Fruit fly (Drosophila melanogaster) whole organism, prepupa: ENCODE measurements around the gene Sec22.
A peak's percentile ranks its signal among the peaks of the same experiment; 100 is the strongest.

Experiments
- Blimp-1 ChIP-seq: fragments of 200-800 bp; sonication (Bioruptor generic); optimal IDR thresholded peaks from 3 replicates; lab custom pipeline; 2017; ENCODE audit warnings: missing biosample characterization, missing genetic modification characterization, mild to moderate bottlenecking, moderate library complexity, missing genetic modification reagents
- CG10631 ChIP-seq: fragments of 200-800 bp; sonication (Bioruptor generic); optimal IDR thresholded peaks from 2 replicates; lab custom pipeline; 2016; ENCODE audit warnings: missing biosample characterization, missing genetic modification characterization
- CG10669 ChIP-seq: fragments of 200-800 bp; sonication (Bioruptor generic); optimal IDR thresholded peaks from 3 replicates; lab custom pipeline; 2018; ENCODE audit warnings: missing biosample characterization, mild to moderate bottlenecking, missing genetic modification characterization, moderate library complexity
- CG11294 ChIP-seq: fragments of 200-800 bp; sonication (Bioruptor generic); IDR thresholded peaks from 2 replicates; pipeline ENCODE4 v1.3.6; 2022; ENCODE audit warnings: missing biosample characterization, missing genetic modification characterization
- CG11902 ChIP-seq: fragments of 200-800 bp; sonication (Bioruptor generic); optimal IDR thresholded peaks from 3 replicates; lab custom pipeline; 2016; ENCODE audit warnings: missing biosample characterization, missing genetic modification characterization
- CG15336 ChIP-seq: fragments of 200-800 bp; sonication (Bioruptor generic); IDR thresholded peaks from 2 replicates; pipeline ENCODE4 v1.3.6; 2022; ENCODE audit warnings: missing biosample characterization, missing genetic modification characterization
- CG1621 ChIP-seq: fragments of 200-800 bp; sonication (Bioruptor generic); optimal IDR thresholded peaks from 3 replicates; lab custom pipeline; 2018; ENCODE audit warnings: missing biosample characterization, mild to moderate bottlenecking, missing genetic modification characterization
- CG16779 ChIP-seq: fragments of 200-800 bp; sonication (Bioruptor generic); optimal IDR thresholded peaks from 3 replicates; lab custom pipeline; 2017; ENCODE audit warnings: missing biosample characterization, mild to moderate bottlenecking, missing genetic modification characterization
- CG3032 ChIP-seq: fragments of 200-800 bp; optimal IDR thresholded peaks from 2 replicates; lab custom pipeline; 2019; ENCODE audit warnings: missing biosample characterization, mild to moderate bottlenecking, missing genetic modification characterization, moderate library complexity
- CG32006 ChIP-seq: fragments of 200-800 bp; sonication (Bioruptor generic); optimal IDR thresholded peaks from 3 replicates; lab custom pipeline; 2017; ENCODE audit warnings: missing biosample characterization, mild to moderate bottlenecking, missing genetic modification characterization
- CG3919 ChIP-seq: fragments of 200-800 bp; sonication (Bioruptor generic); optimal IDR thresholded peaks from 3 replicates; lab custom pipeline; 2016; ENCODE audit warnings: missing biosample characterization, missing genetic modification characterization
- CG4318 ChIP-seq: fragments of 200-800 bp; sonication (Bioruptor generic); optimal IDR thresholded peaks from 3 replicates; lab custom pipeline; 2017; ENCODE audit warnings: missing biosample characterization, mild to moderate bottlenecking, missing genetic modification characterization
- CG6163 ChIP-seq: fragments of 200-800 bp; sonication (Bioruptor generic); IDR thresholded peaks from 3 replicates; pipeline ENCODE4 v1.3.6; 2022; ENCODE audit warnings: missing biosample characterization, missing genetic modification characterization
- CG6276 ChIP-seq: fragments of 200-800 bp; sonication (Bioruptor generic); optimal IDR thresholded peaks from 2 replicates; lab custom pipeline; 2017; ENCODE audit warnings: missing biosample characterization, mild to moderate bottlenecking, missing genetic modification characterization
- CG6792 ChIP-seq: fragments of 200-800 bp; sonication (Bioruptor generic); optimal IDR thresholded peaks from 3 replicates; lab custom pipeline; 2016; ENCODE audit warnings: missing biosample characterization, missing genetic modification characterization
- CG6808 ChIP-seq: fragments of 200-800 bp; sonication (Bioruptor generic); optimal IDR thresholded peaks from 3 replicates; lab custom pipeline; 2017; ENCODE audit warnings: missing biosample characterization, missing genetic modification characterization, mild to moderate bottlenecking, moderate library complexity, missing genetic modification reagents
- CG6854 ChIP-seq: fragments of 200-800 bp; sonication (Bioruptor generic); optimal IDR thresholded peaks from 2 replicates; lab custom pipeline; 2017; ENCODE audit warnings: missing biosample characterization, mild to moderate bottlenecking, missing genetic modification characterization
- CG7368 ChIP-seq: fragments of 200-800 bp; sonication (Bioruptor generic); optimal IDR thresholded peaks from 3 replicates; lab custom pipeline; 2016; ENCODE audit warnings: missing biosample characterization, missing genetic modification characterization
- CG8319 ChIP-seq: fragments of 200-800 bp; sonication (Bioruptor generic); optimal IDR thresholded peaks from 3 replicates; lab custom pipeline; 2016; ENCODE audit warnings: missing biosample characterization, missing genetic modification characterization
- CG8632 ChIP-seq: fragments of 200-800 bp; sonication (Bioruptor generic); optimal IDR thresholded peaks from 3 replicates; lab custom pipeline; 2016; ENCODE audit warnings: missing biosample characterization, missing genetic modification characterization
- CG9139 ChIP-seq: fragments of 200-800 bp; sonication (Bioruptor generic); optimal IDR thresholded peaks from 3 replicates; lab custom pipeline; 2017; ENCODE audit warnings: missing biosample characterization, mild to moderate bottlenecking, missing genetic modification characterization
- Eip75B ChIP-seq: fragments of 200-800 bp; sonication (Bioruptor generic); optimal IDR thresholded peaks from 3 replicates; lab custom pipeline; 2016; ENCODE audit warnings: missing biosample characterization, missing genetic modification characterization
- Eip78C ChIP-seq: fragments of 200-800 bp; sonication (Bioruptor generic); peaks from one replicate; lab custom pipeline; 2016; ENCODE audit warnings: missing biosample characterization, missing genetic modification characterization
- Eip93F ChIP-seq: fragments of 200-800 bp; sonication (Bioruptor generic); optimal IDR thresholded peaks from 2 replicates; lab custom pipeline; 2016; ENCODE audit warnings: missing biosample characterization, mild to moderate bottlenecking, missing genetic modification characterization
- Ets21C ChIP-seq: fragments of 200-800 bp; sonication (Bioruptor generic); optimal IDR thresholded peaks from 3 replicates; lab custom pipeline; 2016; ENCODE audit warnings: missing biosample characterization, missing genetic modification characterization
- Ets96B ChIP-seq: fragments of 200-800 bp; optimal IDR thresholded peaks from 2 replicates; lab custom pipeline; 2019; ENCODE audit warnings: missing biosample characterization, mild to moderate bottlenecking, missing genetic modification characterization, moderate library complexity
- Hr39 ChIP-seq: fragments of 200-800 bp; sonication (Bioruptor generic); optimal IDR thresholded peaks from 2 replicates; lab custom pipeline; 2016; ENCODE audit warnings: missing biosample characterization, missing genetic modification characterization
- Hr4 ChIP-seq: fragments of 200-800 bp; sonication (Bioruptor generic); optimal IDR thresholded peaks from 3 replicates; lab custom pipeline; 2016; ENCODE audit warnings: missing biosample characterization, missing genetic modification characterization
- Lpt ChIP-seq: fragments of 200-800 bp; sonication (Bioruptor generic); optimal IDR thresholded peaks from 3 replicates; lab custom pipeline; 2016; ENCODE audit warnings: missing biosample characterization, missing genetic modification characterization
- OdsH ChIP-seq: fragments of 200-800 bp; sonication (Bioruptor generic); optimal IDR thresholded peaks from 3 replicates; lab custom pipeline; 2016; ENCODE audit warnings: missing biosample characterization, missing genetic modification characterization
- Smox ChIP-seq: fragments of 200-800 bp; sonication (Bioruptor generic); optimal IDR thresholded peaks from 3 replicates; lab custom pipeline; 2016; ENCODE audit warnings: missing biosample characterization, missing genetic modification characterization
- Sox102F ChIP-seq: fragments of 200-800 bp; sonication (Bioruptor generic); optimal IDR thresholded peaks from 2 replicates; lab custom pipeline; 2016; ENCODE audit warnings: missing biosample characterization, mild to moderate bottlenecking, missing genetic modification characterization
- Sox14 ChIP-seq: fragments of 200-800 bp; sonication (Bioruptor generic); optimal IDR thresholded peaks from 3 replicates; lab custom pipeline; 2016; ENCODE audit warnings: missing biosample characterization, missing genetic modification characterization
- Sox15 ChIP-seq: fragments of 200-800 bp; sonication (Bioruptor generic); optimal IDR thresholded peaks from 3 replicates; lab custom pipeline; 2016; ENCODE audit warnings: missing biosample characterization, missing genetic modification characterization
- achi ChIP-seq: fragments of 200-800 bp; sonication (Bioruptor generic); optimal IDR thresholded peaks from 3 replicates; lab custom pipeline; 2016; ENCODE audit warnings: missing biosample characterization, missing genetic modification characterization
- acj6 ChIP-seq: fragments of 200-800 bp; sonication (Bioruptor generic); optimal IDR thresholded peaks from 3 replicates; lab custom pipeline; 2016; ENCODE audit warnings: missing biosample characterization, missing genetic modification characterization
- cyc ChIP-seq: fragments of 200-800 bp; sonication (Bioruptor generic); optimal IDR thresholded peaks from 3 replicates; lab custom pipeline; 2016; ENCODE audit warnings: missing biosample characterization, missing genetic modification characterization
- dsx ChIP-seq: fragments of 200-800 bp; optimal IDR thresholded peaks from 3 replicates; lab custom pipeline; 2019; ENCODE audit warnings: missing biosample characterization, mild to moderate bottlenecking, missing genetic modification characterization, moderate library complexity; ENCODE audit not compliant: poor library complexity, severe bottlenecking
- eg ChIP-seq: fragments of 200-800 bp; sonication (Bioruptor generic); IDR thresholded peaks from 3 replicates; pipeline ENCODE4 v1.3.6; 2022; ENCODE audit warnings: missing biosample characterization, missing genetic modification characterization
- esn ChIP-seq: fragments of 200-800 bp; sonication (Bioruptor generic); optimal IDR thresholded peaks from 2 replicates; lab custom pipeline; 2016; ENCODE audit warnings: missing biosample characterization, mild to moderate bottlenecking, missing genetic modification characterization, moderate library complexity
- fd59A ChIP-seq: fragments of 200-800 bp; sonication (Bioruptor generic); optimal IDR thresholded peaks from 2 replicates; lab custom pipeline; 2017; ENCODE audit warnings: missing biosample characterization, mild to moderate bottlenecking, missing genetic modification characterization, missing genetic modification reagents
- fkh ChIP-seq: fragments of 200-800 bp; sonication (Bioruptor generic); optimal IDR thresholded peaks from 3 replicates; lab custom pipeline; 2017; ENCODE audit warnings: missing biosample characterization, mild to moderate bottlenecking, missing genetic modification characterization, moderate library complexity
- net ChIP-seq: fragments of 200-800 bp; sonication (Bioruptor generic); optimal IDR thresholded peaks from 3 replicates; lab custom pipeline; 2016; ENCODE audit warnings: missing biosample characterization, missing genetic modification characterization
- pdm3 ChIP-seq: fragments of 200-800 bp; sonication (Bioruptor generic); optimal IDR thresholded peaks from 3 replicates; lab custom pipeline; 2016; ENCODE audit warnings: missing biosample characterization, missing genetic modification characterization
- salr ChIP-seq, 2 experiments: fragments of 200-800 bp; sonication (Bioruptor generic); optimal IDR thresholded peaks; 3 replicates each; lab custom pipeline; 2016 to 2018; ENCODE audit warnings: missing biosample characterization in 2 of 2, missing genetic modification characterization in 2 of 2, mild to moderate bottlenecking in 1 of 2
- spab ChIP-seq: fragments of 200-800 bp; sonication (Bioruptor generic); optimal IDR thresholded peaks from 2 replicates; lab custom pipeline; 2017; ENCODE audit warnings: missing biosample characterization, mild to moderate bottlenecking, missing genetic modification characterization, missing genetic modification reagents
- ss ChIP-seq, 2 experiments: fragments of 200-800 bp; sonication (Bioruptor generic); optimal IDR thresholded peaks; 2 replicates in 1 of 2; 3 replicates in 1 of 2; lab custom pipeline; 2017 to 2018; ENCODE audit warnings: mild to moderate bottlenecking in 2 of 2, missing biosample characterization in 2 of 2, missing genetic modification characterization in 2 of 2, moderate library complexity in 1 of 2
- topi ChIP-seq: fragments of 200-800 bp; sonication (Bioruptor generic); optimal IDR thresholded peaks from 3 replicates; lab custom pipeline; 2016; ENCODE audit warnings: missing biosample characterization, missing genetic modification characterization

Gene Sec22

dm6 chrX:792923-793322, 13.0 kb upstream of the Sec22 start, which contains the start of gene CG16989:
Gene CG16989, plus strand, starts transcription at chrX:793147.
- TF ChIP-seq CG6808 = no peak
- TF ChIP-seq CG1621 = peak; percentile 57
- TF ChIP-seq CG10669 (GFP tag; lab: Kevin White, UChicago) = no peak
- TF ChIP-seq fkh = peak; percentile 28
- TF ChIP-seq Hr39 (GFP tag; lab: Kevin White, UChicago) = no peak
- TF ChIP-seq achi (GFP tag; lab: Kevin White, UChicago) = peak; percentile 90

dm6 chrX:796397-796989, 9.4 kb upstream of the Sec22 start:
- TF ChIP-seq CG3032 (tag; lab: Kevin White, UChicago) (no peak), Hr4 (GFP tag; lab: Kevin White, UChicago) (no peak), OdsH (no peak), Ets21C (no peak), CG6808 (peak; percentile 34), CG1621 (peak; percentile 24), CG16779 (tag; lab: Kevin White, UChicago) (no peak), CG7368 (GFP tag; lab: Kevin White, UChicago) (no peak), Sox15 (GFP tag; lab: Kevin White, UChicago) (no peak), fkh (no peak), net (GFP tag; lab: Kevin White, UChicago) (no peak), acj6 (GFP tag; lab: Kevin White, UChicago) (no peak), Hr39 (GFP tag; lab: Kevin White, UChicago) (no peak), CG8632 (no peak), Blimp-1 (no peak), Smox (GFP tag; lab: Kevin White, UChicago) (peak; percentile 6), CG3919 (peak; percentile 35), CG6163 (GFP tag; lab: Robert Waterston, UW) (no peak), CG8319 (no peak), dsx (peak; percentile 59), fd59A (GFP tag; lab: Kevin White, UChicago) (no peak), salr (GFP tag; optimal IDR thresholded peaks at IDR 0.05; lab: Kevin White, UChicago) (no peak), CG32006 (GFP tag; lab: Kevin White, UChicago) (no peak), achi (GFP tag; lab: Kevin White, UChicago) (no peak), CG4318 (GFP tag; lab: Kevin White, UChicago) (no peak), CG6276 (GFP tag; lab: Kevin White, UChicago) (no peak), CG9139 (GFP tag; lab: Kevin White, UChicago) (no peak), CG6854 (GFP tag; lab: Kevin White, UChicago) (no peak), topi (GFP tag; lab: Kevin White, UChicago) (peak; percentile 7), eg (GFP tag; lab: Robert Waterston, UW) (0 out of 3 replicates have a peak, but pooled peaks have one; percentile 10), CG11902 (GFP tag; lab: Kevin White, UChicago) (no peak), spab (GFP tag; lab: Kevin White, UChicago) (no peak), CG11294 (GFP tag; lab: Robert Waterston, UW) (no peak), pdm3 (GFP tag; lab: Kevin White, UChicago) (no peak), Eip93F (GFP tag; lab: Kevin White, UChicago) (no peak), Lpt (GFP tag; lab: Kevin White, UChicago) (no peak), Sox102F (GFP tag; lab: Kevin White, UChicago) (peak; percentile 42), CG6792 (GFP tag; lab: Kevin White, UChicago) (peak; percentile 1), CG15336 (GFP tag; lab: Robert Waterston, UW) (peak; percentile 9; the same call in 1 of the 2 replicates), ss (GFP tag; optimal IDR thresholded peaks at IDR 0.05; lab: Kevin White, UChicago) (peak in 1 of 2 experiments; percentile 42), Eip78C (GFP tag; lab: Kevin White, UChicago) (peak; percentile 66), cyc (no peak), Sox14 (GFP tag; lab: Kevin White, UChicago) (peak; percentile 58), CG10669 (GFP tag; lab: Kevin White, UChicago) (no peak), Eip75B (peak; percentile 36), CG10631 (no peak), esn (GFP tag; lab: Kevin White, UChicago) (peak; percentile 46), Ets96B (tag; lab: Kevin White, UChicago) (no peak)
